Worm (Caenorhabditis elegans): ENCODE data around the gene metl-9.

Gene metl-9

DNA sequence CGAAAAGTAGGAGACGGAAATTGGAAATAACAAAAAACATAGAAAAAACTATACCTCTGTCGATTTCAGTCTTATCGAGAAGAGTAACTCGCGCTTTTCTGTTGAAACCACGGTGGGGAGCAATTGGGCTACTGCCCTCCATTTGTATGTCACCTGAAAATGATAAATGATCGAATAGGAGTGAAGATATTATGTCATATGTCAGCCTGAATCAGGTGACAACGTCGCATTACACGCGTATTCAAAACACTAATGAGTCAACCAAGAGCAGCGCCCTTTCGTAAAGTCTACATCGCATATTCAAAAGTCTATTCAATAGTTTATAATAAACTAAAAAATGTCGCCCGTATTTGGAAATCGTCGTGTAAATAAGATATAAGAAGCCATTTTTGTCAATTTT, 26.0 kb downstream of the metl-9 start:
- TF ChIP-seq zag-1 (tag; optimal IDR thresholded peaks at IDR 0.05), result no peak
- no peak for TF ChIP-seq ZK546.5 (tag; optimal IDR thresholded peaks at IDR 0.05)
- no peak for TF ChIP-seq ztf-11 (tag; optimal IDR thresholded peaks at IDR 0.05)
- TF ChIP-seq unc-62 (GFP tag; optimal IDR thresholded peaks at IDR 0.05), result no peak
- no peak for TF ChIP-seq ceh-28 (tag; optimal IDR thresholded peaks at IDR 0.05)
- no peak for TF ChIP-seq nhr-23 (tag; optimal IDR thresholded peaks at IDR 0.05)
- no peak for TF ChIP-seq fkh-10 (GFP tag; optimal IDR thresholded peaks at IDR 0.05)
- no peak for TF ChIP-seq nhr-25 (tag; optimal IDR thresholded peaks at IDR 0.05)
- no peak for TF ChIP-seq hmg-11 (tag; optimal IDR thresholded peaks at IDR 0.05)
- no peak for TF ChIP-seq lsy-12 (tag; optimal IDR thresholded peaks at IDR 0.05)
- no peak for TF ChIP-seq fkh-2 (tag; optimal IDR thresholded peaks at IDR 0.05)
- no peak for TF ChIP-seq tbx-2 (tag; optimal IDR thresholded peaks at IDR 0.05)
- TF ChIP-seq nhr-76 (tag; optimal IDR thresholded peaks at IDR 0.05), result no peak
- TF ChIP-seq ceh-16 (tag; optimal IDR thresholded peaks at IDR 0.05), result no peak
- no peak for TF ChIP-seq nhr-12 (tag; optimal IDR thresholded peaks at IDR 0.05)
- TF ChIP-seq ama-1 (optimal IDR thresholded peaks at IDR 0.05), result no peak
- no peak for TF ChIP-seq daf-12 (tag; optimal IDR thresholded peaks at IDR 0.05)
- no peak for TF ChIP-seq R02D3.7 (tag; optimal IDR thresholded peaks at IDR 0.05)

DNA sequence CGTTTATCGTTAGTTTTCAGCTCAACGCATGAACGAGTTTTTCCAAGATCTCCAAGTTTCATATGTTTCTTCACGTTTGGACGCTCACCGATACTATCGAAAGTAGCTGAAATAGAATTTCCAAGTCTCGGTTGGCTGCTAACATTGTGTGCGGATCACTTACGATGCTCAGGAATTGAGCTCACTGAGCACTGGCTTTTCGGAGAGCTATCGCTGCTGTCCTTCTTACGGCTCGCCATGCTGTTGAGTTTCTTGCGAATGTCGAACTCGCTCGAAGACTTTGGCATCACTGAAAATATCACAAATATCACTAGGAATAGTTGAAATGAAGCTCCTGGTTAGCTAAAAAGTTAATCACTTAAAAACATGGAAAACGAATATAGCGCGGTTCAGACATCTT, 27.1 kb downstream of the metl-9 start:
- TF ChIP-seq zag-1 (tag; optimal IDR thresholded peaks at IDR 0.05) (no peak), daf-12 (tag; optimal IDR thresholded peaks at IDR 0.05) (no peak), R02D3.7 (tag; optimal IDR thresholded peaks at IDR 0.05) (no peak), elt-2 (tag; optimal IDR thresholded peaks at IDR 0.05) (no peak), ztf-11 (tag; optimal IDR thresholded peaks at IDR 0.05) (no peak), nhr-11 (tag; optimal IDR thresholded peaks at IDR 0.05) (no peak)

DNA sequence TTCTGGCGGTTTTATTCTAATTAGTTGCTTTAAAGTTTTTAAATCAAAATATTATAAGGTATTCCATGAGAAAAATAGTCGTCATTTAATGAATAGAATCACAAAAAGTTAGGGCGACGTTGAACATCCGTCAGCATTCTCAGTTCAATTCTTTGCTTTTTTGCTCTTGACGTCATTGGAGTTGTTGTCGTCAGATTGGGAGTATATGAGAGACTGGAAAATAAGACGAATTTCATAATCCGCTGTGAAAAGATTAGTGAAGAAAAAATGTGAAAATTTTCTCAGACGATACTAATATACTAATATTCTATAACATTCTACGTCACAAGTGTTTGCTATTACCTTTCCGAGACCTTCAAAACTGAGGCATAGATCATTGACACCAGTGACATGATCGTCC, 27.5 kb downstream of the metl-9 start:
- TF ChIP-seq mml-1 (tag; optimal IDR thresholded peaks at IDR 0.05) (no peak), R02D3.7 (tag; optimal IDR thresholded peaks at IDR 0.05) (no peak), pqm-1 (tag; optimal IDR thresholded peaks at IDR 0.05) (no peak), nhr-43 (tag; optimal IDR thresholded peaks at IDR 0.05; ENCODE audit: poor library complexity, severe bottlenecking) (no peak), tbx-2 (tag; optimal IDR thresholded peaks at IDR 0.05) (no peak), nfya-1 (tag; optimal IDR thresholded peaks at IDR 0.05; ENCODE audit: insufficient read depth) (no peak), nhr-77 (tag; optimal IDR thresholded peaks at IDR 0.05) (no peak), nhr-25 (tag; optimal IDR thresholded peaks at IDR 0.05) (no peak), sea-2 (GFP tag; optimal IDR thresholded peaks at IDR 0.05) (no peak), lin-15B (tag; optimal IDR thresholded peaks at IDR 0.05) (no peak), aly-2 (tag; optimal IDR thresholded peaks at IDR 0.05) (no peak), lsy-12 (tag; optimal IDR thresholded peaks at IDR 0.05) (no peak), nhr-23 (tag; optimal IDR thresholded peaks at IDR 0.05) (no peak), ceh-82 (tag; optimal IDR thresholded peaks at IDR 0.05) (no peak), zag-1 (tag; optimal IDR thresholded peaks at IDR 0.05) (no peak), unc-62 (GFP tag; optimal IDR thresholded peaks at IDR 0.05) (no peak)

DNA sequence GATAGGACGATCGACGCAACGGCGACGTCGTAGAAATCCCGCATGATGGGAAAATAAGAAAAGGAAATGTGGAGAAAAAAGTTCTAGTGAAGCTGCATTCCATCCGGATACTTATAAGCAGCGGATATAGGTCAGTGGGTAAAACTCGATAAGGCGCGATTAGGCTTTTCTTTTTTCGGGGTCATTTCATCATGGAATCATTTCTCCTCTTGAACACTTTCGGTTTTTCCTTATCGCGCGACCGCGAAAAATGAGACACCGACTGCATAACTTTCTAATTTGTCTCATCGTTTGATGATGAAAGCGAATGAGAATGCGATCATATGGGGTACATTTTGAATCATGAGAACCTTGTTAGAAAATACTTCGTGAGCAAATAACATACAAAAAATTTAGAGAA, 28.6 kb downstream of the metl-9 start, which contains the start of gene dpy-8:
TSS of gene dpy-8 (minus strand) at position 88 of the 400 bp plus-strand sequence.
- peak; percentile 84 for TF ChIP-seq nhr-23 (tag; optimal IDR thresholded peaks at IDR 0.05)
- TF ChIP-seq ama-1 (optimal IDR thresholded peaks at IDR 0.05), result no peak
- TF ChIP-seq nhr-43 (tag; optimal IDR thresholded peaks at IDR 0.05; ENCODE audit: poor library complexity, severe bottlenecking), result no peak
- TF ChIP-seq daf-12 (tag; optimal IDR thresholded peaks at IDR 0.05), result no peak

DNA sequence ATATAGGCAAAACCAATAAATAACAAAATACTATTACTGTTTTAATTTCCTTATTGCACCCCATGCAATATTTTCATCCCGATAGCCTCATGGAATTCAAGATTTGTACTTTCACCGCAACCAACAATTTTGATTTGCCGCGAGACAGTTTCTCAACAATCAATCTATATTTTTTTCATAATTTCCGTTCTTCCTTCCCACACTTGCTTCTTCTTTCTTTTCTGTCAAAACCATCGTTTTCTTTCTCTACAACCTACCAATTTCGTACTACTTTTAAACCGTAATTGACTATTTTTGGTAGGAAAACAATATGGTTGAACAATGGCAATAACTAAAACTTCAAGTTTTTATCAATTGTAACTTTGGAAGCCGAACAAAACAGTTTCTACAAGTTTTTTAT, 31.0 kb downstream of the metl-9 start, which contains the start of gene C31H2.14:
TSS of gene C31H2.14 (plus strand) at position 301 of the 400 bp plus-strand sequence.
- TF ChIP-seq ceh-16 (tag; optimal IDR thresholded peaks at IDR 0.05), result no peak
- TF ChIP-seq nhr-25 (tag; optimal IDR thresholded peaks at IDR 0.05), result no peak
- TF ChIP-seq nhr-23 (tag; optimal IDR thresholded peaks at IDR 0.05), result peak; percentile 75
- TF ChIP-seq nhr-43 (tag; optimal IDR thresholded peaks at IDR 0.05; ENCODE audit: poor library complexity, severe bottlenecking), result peak; percentile 49
- TF ChIP-seq mdl-1 (tag; optimal IDR thresholded peaks at IDR 0.05), result no peak

DNA sequence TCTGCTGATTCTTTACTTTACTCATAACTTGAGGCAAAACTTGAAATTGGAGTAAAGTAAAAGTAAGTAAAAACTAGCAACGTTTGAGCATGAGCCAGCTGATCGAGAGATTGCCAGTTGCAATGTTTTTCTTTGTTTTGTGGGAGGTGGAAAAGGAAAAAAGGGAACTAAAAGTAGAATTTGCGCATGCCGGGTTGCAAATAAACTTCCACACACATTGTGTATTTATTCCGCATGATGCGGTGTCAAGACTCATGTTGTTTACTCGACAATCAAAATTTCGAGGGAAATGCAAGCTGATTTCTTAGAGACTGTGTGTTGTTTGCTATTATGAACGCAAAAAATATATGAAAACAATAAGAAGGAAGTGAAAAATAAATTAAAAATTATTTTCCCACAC, 36.5 kb downstream of the metl-9 start:
- TF ChIP-seq R02D3.7 (tag; optimal IDR thresholded peaks at IDR 0.05), result no peak
- peak; percentile 88 for TF ChIP-seq pha-4 (tag; optimal IDR thresholded peaks at IDR 0.05)
